Fruit fly (Drosophila melanogaster) whole organism, embryonic: ENCODE measurements around the gene RabX4.

ENCODE experiments used
- Ada2b ChIP-seq: fragments of 200-800 bp; sonication (Bioruptor generic); IDR thresholded peaks from 2 replicates; pipeline ENCODE4 v1.3.6; 2022; ENCODE audit warnings: missing biosample characterization, missing genetic modification characterization
- Antp ChIP-seq: fragments of 200-800 bp; sonication (Bioruptor generic); optimal IDR thresholded peaks from 3 replicates; lab custom pipeline; 2016; ENCODE audit warnings: missing biosample characterization, missing genetic modification characterization
- BtbVII ChIP-seq: fragments of 200-800 bp; sonication (Bioruptor generic); optimal IDR thresholded peaks from 3 replicates; lab custom pipeline; 2017; ENCODE audit warnings: missing biosample characterization, mild to moderate bottlenecking, missing genetic modification characterization
- CG10431 ChIP-seq: fragments of 200-800 bp; sonication (Bioruptor generic); optimal IDR thresholded peaks from 3 replicates; lab custom pipeline; 2018; ENCODE audit warnings: missing biosample characterization, mild to moderate bottlenecking, missing genetic modification characterization
- CG10565 ChIP-seq: fragments of 200-800 bp; sonication (Bioruptor generic); optimal IDR thresholded peaks from 3 replicates; lab custom pipeline; 2016; ENCODE audit warnings: missing biosample characterization, mild to moderate bottlenecking, missing genetic modification characterization
- CG11247 ChIP-seq: fragments of 200-800 bp; sonication (Bioruptor generic); IDR thresholded peaks from 2 replicates; pipeline ENCODE4 v1.3.6; 2022; ENCODE audit warnings: missing biosample characterization, missing genetic modification characterization
- CG11504 ChIP-seq: fragments of 200-800 bp; sonication (Bioruptor generic); optimal IDR thresholded peaks from 3 replicates; lab custom pipeline; 2019; ENCODE audit warnings: missing biosample characterization, mild to moderate bottlenecking, missing genetic modification characterization, moderate library complexity
- CG12155 ChIP-seq: fragments of 200-800 bp; sonication (Bioruptor generic); optimal IDR thresholded peaks from 3 replicates; lab custom pipeline; 2016; ENCODE audit warnings: missing biosample characterization, missing genetic modification characterization
- CG12744 ChIP-seq: fragments of 200-800 bp; sonication (Bioruptor generic); optimal IDR thresholded peaks from 2 replicates; lab custom pipeline; 2016; ENCODE audit warnings: missing biosample characterization, missing genetic modification characterization
- CG13424 ChIP-seq: fragments of 200-800 bp; sonication (Bioruptor generic); optimal IDR thresholded peaks from 2 replicates; lab custom pipeline; 2019; ENCODE audit warnings: missing biosample characterization, mild to moderate bottlenecking, missing genetic modification characterization, moderate library complexity
- CG13775 ChIP-seq: fragments of 200-800 bp; sonication (Bioruptor generic); optimal IDR thresholded peaks from 3 replicates; lab custom pipeline; 2017; ENCODE audit warnings: missing biosample characterization, mild to moderate bottlenecking, missing genetic modification characterization
- CG14050 ChIP-seq: fragments of 200-800 bp; sonication (Bioruptor generic); IDR thresholded peaks from 3 replicates; pipeline ENCODE4 v1.3.6; 2022; ENCODE audit warnings: missing biosample characterization, missing genetic modification characterization
- CG17612 ChIP-seq: fragments of 200-800 bp; sonication (Bioruptor generic); IDR thresholded peaks from 2 replicates; pipeline ENCODE4 v1.3.6; 2022; ENCODE audit warnings: missing biosample characterization, missing genetic modification characterization
- CG17829 ChIP-seq: fragments of 200-800 bp; optimal IDR thresholded peaks from 2 replicates; lab custom pipeline; 2019; ENCODE audit warnings: missing biosample characterization, mild to moderate bottlenecking, missing genetic modification characterization, moderate library complexity
- CG1832 ChIP-seq: fragments of 200-800 bp; sonication (Bioruptor generic); optimal IDR thresholded peaks from 2 replicates; lab custom pipeline; 2017; ENCODE audit warnings: missing biosample characterization, mild to moderate bottlenecking, missing genetic modification characterization, inconsistent platforms
- CG18764 ChIP-seq: fragments of 200-800 bp; sonication (Bioruptor generic); optimal IDR thresholded peaks from 3 replicates; lab custom pipeline; 2016; ENCODE audit warnings: missing biosample characterization, missing genetic modification characterization
- CG4820 ChIP-seq: fragments of 200-800 bp; sonication (Bioruptor generic); optimal IDR thresholded peaks from 3 replicates; lab custom pipeline; 2016; ENCODE audit warnings: missing biosample characterization, missing genetic modification characterization
- CG7786 ChIP-seq: fragments of 200-800 bp; sonication (Bioruptor generic); optimal IDR thresholded peaks from 2 replicates; lab custom pipeline; 2016; ENCODE audit warnings: missing biosample characterization, missing genetic modification characterization
- CG7928 ChIP-seq: fragments of 200-800 bp; sonication (Bioruptor generic); optimal IDR thresholded peaks from 2 replicates; lab custom pipeline; 2017; ENCODE audit warnings: missing biosample characterization, mild to moderate bottlenecking, missing genetic modification characterization
- CkIIα-i1 ChIP-seq: fragments of 200-800 bp; sonication (Bioruptor generic); IDR thresholded peaks from 2 replicates; pipeline ENCODE4 v1.3.6; 2022; ENCODE audit warnings: missing biosample characterization, missing genetic modification characterization
- Deaf1 ChIP-seq: fragments of 200-800 bp; optimal IDR thresholded peaks from 3 replicates; lab custom pipeline; 2019; ENCODE audit warnings: missing biosample characterization, mild to moderate bottlenecking, missing genetic modification characterization, moderate library complexity
- Dip2 ChIP-seq: fragments of 200-800 bp; sonication (Bioruptor generic); IDR thresholded peaks from 2 replicates; pipeline ENCODE4 v1.3.6; 2022; ENCODE audit warnings: missing biosample characterization, missing genetic modification characterization
- Gug ChIP-seq: fragments of 200-800 bp; sonication (Bioruptor generic); IDR thresholded peaks from 4 replicates; pipeline ENCODE4 v1.3.6; 2022; ENCODE audit warnings: missing biosample characterization, missing genetic modification characterization
- HHEX ChIP-seq: fragments of 200-800 bp; sonication (Bioruptor generic); optimal IDR thresholded peaks from 3 replicates; lab custom pipeline; 2017; ENCODE audit warnings: missing biosample characterization, mild to moderate bottlenecking, missing genetic modification characterization, missing genetic modification reagents
- Hand ChIP-seq: fragments of 200-800 bp; sonication (Bioruptor generic); optimal IDR thresholded peaks from 2 replicates; lab custom pipeline; 2017; ENCODE audit warnings: mild to moderate bottlenecking, missing biosample characterization, missing genetic modification reagents, missing genetic modification characterization
- HmgD ChIP-seq: fragments of 200-800 bp; sonication (Bioruptor generic); optimal IDR thresholded peaks from 3 replicates; lab custom pipeline; 2016; ENCODE audit warnings: missing biosample characterization, missing genetic modification characterization
- HmgZ ChIP-seq: fragments of 200-800 bp; sonication (Bioruptor generic); optimal IDR thresholded peaks from 2 replicates; lab custom pipeline; 2018; ENCODE audit warnings: missing biosample characterization, mild to moderate bottlenecking, missing genetic modification characterization
- Jarid2 ChIP-seq: fragments of 200-800 bp; sonication (Bioruptor generic); optimal IDR thresholded peaks from 3 replicates; lab custom pipeline; 2017; ENCODE audit warnings: mild to moderate bottlenecking, missing biosample characterization, missing genetic modification reagents, missing genetic modification characterization
- PHDP ChIP-seq: fragments of 200-800 bp; sonication (Bioruptor generic); optimal IDR thresholded peaks from 3 replicates; lab custom pipeline; 2018; ENCODE audit warnings: missing biosample characterization, mild to moderate bottlenecking, missing genetic modification characterization, moderate library complexity
- Ptx1 ChIP-seq: fragments of 200-800 bp; sonication (Bioruptor generic); IDR thresholded peaks from 2 replicates; pipeline ENCODE4 v1.3.6; 2022; ENCODE audit warnings: missing biosample characterization, missing genetic modification characterization
- Rfx ChIP-seq: fragments of 200-800 bp; sonication (Bioruptor generic); IDR thresholded peaks from 2 replicates; pipeline ENCODE4 v1.3.6; 2022; ENCODE audit warnings: missing biosample characterization, missing genetic modification characterization
- Sox100B ChIP-seq: fragments of 200-800 bp; sonication (Bioruptor generic); optimal IDR thresholded peaks from 3 replicates; lab custom pipeline; 2018; ENCODE audit warnings: missing biosample characterization, mild to moderate bottlenecking, missing genetic modification characterization
- Sry-β ChIP-seq: fragments of 200-800 bp; sonication (Bioruptor generic); optimal IDR thresholded peaks from 2 replicates; lab custom pipeline; 2018; ENCODE audit warnings: missing biosample characterization, mild to moderate bottlenecking, missing genetic modification characterization, moderate library complexity
- Taf1 ChIP-seq: fragments of 200-800 bp; sonication (Bioruptor generic); IDR thresholded peaks from 2 replicates; pipeline ENCODE4 v1.3.6; 2022; ENCODE audit warnings: missing biosample characterization, missing genetic modification characterization
- bowl ChIP-seq: fragments of 200-800 bp; sonication (Bioruptor generic); IDR thresholded peaks from 2 replicates; pipeline ENCODE4 v1.3.6; 2022; ENCODE audit warnings: missing biosample characterization, missing genetic modification characterization
- cad ChIP-seq: fragments of >200 bp; optimal IDR thresholded peaks from 2 replicates; lab custom pipeline; 2017; ENCODE audit warnings: missing biosample characterization, missing genetic modification characterization
- fd96Cb ChIP-seq: fragments of 200-800 bp; sonication (Bioruptor generic); optimal IDR thresholded peaks from 2 replicates; lab custom pipeline; 2018; ENCODE audit warnings: missing biosample characterization, mild to moderate bottlenecking, missing genetic modification characterization, moderate library complexity
- ftz-f1 ChIP-seq: fragments of 200-800 bp; sonication (Bioruptor generic); optimal IDR thresholded peaks from 2 replicates; lab custom pipeline; 2016; ENCODE audit warnings: missing biosample characterization, missing genetic modification characterization
- gcm ChIP-seq: fragments of 200-800 bp; sonication (Bioruptor generic); optimal IDR thresholded peaks from 2 replicates; lab custom pipeline; 2019; ENCODE audit warnings: missing biosample characterization, mild to moderate bottlenecking, missing genetic modification characterization, moderate library complexity
- gem ChIP-seq: fragments of 200-800 bp; sonication (Bioruptor generic); optimal IDR thresholded peaks from 2 replicates; lab custom pipeline; 2019; ENCODE audit warnings: missing biosample characterization, mild to moderate bottlenecking, missing genetic modification characterization, moderate library complexity
- gro ChIP-seq: fragments of 200-800 bp; sonication (Bioruptor generic); optimal IDR thresholded peaks from 2 replicates; lab custom pipeline; 2016; ENCODE audit warnings: missing biosample characterization, missing genetic modification characterization
- hkb ChIP-seq, 2 experiments: fragments of 200-800 bp in 1 of 2; fragments of >200 bp in 1 of 2; sonication (Bioruptor generic) in 1 of 2; IDR thresholded peaks in 1 of 2; optimal IDR thresholded peaks in 1 of 2; 2 replicates each; pipeline versions ENCODE4 v1.3.6 to Lab custom; 2017 to 2022; ENCODE audit warnings: missing biosample characterization in 1 of 2, missing genetic modification characterization in 1 of 2
- jing ChIP-seq: fragments of 200-800 bp; sonication (Bioruptor generic); optimal IDR thresholded peaks from 2 replicates; lab custom pipeline; 2018; ENCODE audit warnings: missing biosample characterization, mild to moderate bottlenecking, missing genetic modification characterization
- kni ChIP-seq: fragments of 200-800 bp; sonication (Bioruptor generic); optimal IDR thresholded peaks from 3 replicates; lab custom pipeline; 2017; ENCODE audit warnings: mild to moderate bottlenecking, missing biosample characterization, missing genetic modification reagents, missing genetic modification characterization
- lbe ChIP-seq: fragments of 200-800 bp; sonication (Bioruptor generic); optimal IDR thresholded peaks from 2 replicates; lab custom pipeline; 2016; ENCODE audit warnings: missing biosample characterization, mild to moderate bottlenecking, missing genetic modification characterization
- oc ChIP-seq: fragments of 200-800 bp; sonication (Bioruptor generic); optimal IDR thresholded peaks from 2 replicates; lab custom pipeline; 2018; ENCODE audit warnings: missing biosample characterization, mild to moderate bottlenecking, missing genetic modification characterization, moderate library complexity
- odd ChIP-seq: fragments of 200-800 bp; sonication (Bioruptor generic); optimal IDR thresholded peaks from 2 replicates; lab custom pipeline; 2017; ENCODE audit warnings: missing biosample characterization, mild to moderate bottlenecking, missing genetic modification characterization
- row ChIP-seq: fragments of 200-800 bp; sonication (Bioruptor generic); IDR thresholded peaks from 3 replicates; pipeline ENCODE4 v1.3.6; 2022; ENCODE audit warnings: missing biosample characterization, missing genetic modification characterization
- sd ChIP-seq: fragments of 200-800 bp; sonication (Bioruptor generic); optimal IDR thresholded peaks from 3 replicates; lab custom pipeline; 2018; ENCODE audit warnings: missing biosample characterization, mild to moderate bottlenecking, missing genetic modification characterization, moderate library complexity
- slou ChIP-seq: fragments of 200-800 bp; sonication (Bioruptor generic); optimal IDR thresholded peaks from 3 replicates; lab custom pipeline; 2016; ENCODE audit warnings: missing biosample characterization, missing genetic modification characterization
- tup ChIP-seq: fragments of 200-800 bp; sonication (Bioruptor generic); optimal IDR thresholded peaks from 2 replicates; lab custom pipeline; 2016; ENCODE audit warnings: missing biosample characterization, mild to moderate bottlenecking, missing genetic modification characterization, moderate library complexity

Gene RabX4

dm6 chr3R:24798595-24798994 is 29.6 kb downstream of the RabX4 start (continued):
- TF ChIP-seq Jarid2 (GFP tag; lab: Kevin White, UChicago) (no peak), CkIIα-i1 (GFP tag; lab: Robert Waterston, UW) (no peak), CG11247 (GFP tag; lab: Robert Waterston, UW) (no peak), gcm (GFP tag; lab: Kevin White, UChicago) (peak; percentile 48), Taf1 (GFP tag; lab: Robert Waterston, UW) (no peak), CG13424 (tag; lab: Kevin White, UChicago) (peak; percentile 62), CG11504 (no peak), Rfx (GFP tag; lab: Robert Waterston, UW) (no peak), CG4820 (no peak), Ptx1 (0 out of 2 replicates have a peak, but pooled peaks have one; percentile 21), CG17829 (tag; lab: Kevin White, UChicago) (peak; percentile 44), BtbVII (GFP tag; lab: Kevin White, UChicago) (no peak), Hand (GFP tag; lab: Kevin White, UChicago) (no peak), gro (GFP tag; lab: Kevin White, UChicago) (no peak), tup (GFP tag; lab: Kevin White, UChicago) (no peak), HHEX (no peak), row (GFP tag; lab: Robert Waterston, UW) (peak; percentile 16; the same call in 1 of the 3 replicates), CG17612 (GFP tag; lab: Robert Waterston, UW) (no peak), hkb (optimal IDR thresholded peaks at IDR 0.05; lab: Kevin White, UChicago) (no peak), hkb (GFP tag; IDR thresholded peaks at IDR 0.05; lab: Robert Waterston, UW) (peak; percentile 15; the same call in 1 of the 2 replicates), CG12155 (GFP tag; lab: Kevin White, UChicago) (no peak), Gug (GFP tag; lab: Robert Waterston, UW) (no peak), HmgZ (tag; lab: Kevin White, UChicago) (no peak), HmgD (GFP tag; lab: Kevin White, UChicago) (no peak), Deaf1 (tag; lab: Kevin White, UChicago) (no peak), ftz-f1 (GFP tag; lab: Kevin White, UChicago) (no peak), fd96Cb (tag; lab: Kevin White, UChicago) (no peak), lbe (no peak), oc (no peak), CG14050 (no peak), CG1832 (GFP tag; lab: Kevin White, UChicago) (no peak), CG13775 (GFP tag; lab: Kevin White, UChicago) (no peak), gem (tag; lab: Kevin White, UChicago) (no peak), Antp (GFP tag; lab: Kevin White, UChicago) (no peak), CG7786 (GFP tag; lab: Kevin White, UChicago) (no peak), odd (no peak), jing (GFP tag; lab: Kevin White, UChicago) (no peak), Dip2 (GFP tag; lab: Robert Waterston, UW) (no peak), Sry-β (GFP tag; lab: Kevin White, UChicago) (no peak), kni (GFP tag; lab: Kevin White, UChicago) (no peak), Ada2b (GFP tag; lab: Robert Waterston, UW) (no peak), CG12744 (GFP tag; lab: Kevin White, UChicago) (no peak), CG10431 (GFP tag; lab: Kevin White, UChicago) (no peak), cad (GFP tag; lab: Kevin White, UChicago) (no peak), CG7928 (GFP tag; lab: Kevin White, UChicago) (no peak), CG10565 (no peak), Sox100B (no peak), sd (tag; lab: Kevin White, UChicago) (peak; percentile 64), slou (no peak), CG18764 (GFP tag; lab: Kevin White, UChicago) (no peak), bowl (GFP tag; lab: Robert Waterston, UW) (no peak), PHDP (tag; lab: Kevin White, UChicago) (peak; percentile 68)
